Worm (Caenorhabditis elegans): ENCODE results near the gene gldi-6.

Gene gldi-6

DNA sequence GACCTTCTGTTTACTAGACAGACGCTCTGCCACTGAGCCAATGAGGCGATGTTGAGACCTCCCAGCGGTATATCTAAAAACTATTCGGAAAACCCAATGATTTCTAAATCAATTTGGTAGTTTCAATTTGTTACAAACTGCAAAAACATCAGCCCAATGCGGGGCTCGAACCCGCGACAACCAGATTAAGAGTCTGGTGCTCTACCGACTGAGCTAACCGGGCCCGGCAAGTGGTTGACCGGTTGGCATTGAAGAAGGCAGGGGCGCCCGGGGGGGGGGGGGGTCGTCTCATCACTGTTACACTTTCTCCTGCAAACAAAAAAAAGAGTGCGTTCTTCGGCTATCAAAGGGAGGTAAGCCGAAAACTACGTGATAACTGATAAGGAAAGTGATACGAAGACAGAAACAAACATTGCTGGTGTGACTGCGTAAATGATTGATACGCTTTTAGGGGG lies 7.5 kb upstream of the gldi-6 start:
- TF ChIP-seq efl-1 (optimal IDR thresholded peaks at IDR 0.05) = peak in 1 of 2 experiments; percentile 20
- TF ChIP-seq efl-1 (GFP tag; optimal IDR thresholded peaks at IDR 0.05 in 1 of 2) = no peak
- TF ChIP-seq grh-1 (GFP tag; IDR thresholded peaks at IDR 0.05) = 0 out of 2 replicates have a peak, but pooled peaks have one; percentile 6
- TF ChIP-seq lin-14 (GFP tag; optimal IDR thresholded peaks at IDR 0.05) = peak; percentile 60
- TF ChIP-seq rnt-1 (tag; optimal IDR thresholded peaks at IDR 0.05) = peak; percentile 51
- no peak for TF ChIP-seq unc-62 (GFP tag; optimal IDR thresholded peaks at IDR 0.05)
- TF ChIP-seq fos-1 (tag; optimal IDR thresholded peaks at IDR 0.05) = no peak
- peak; percentile 4 for TF ChIP-seq xbp-1 (tag; optimal IDR thresholded peaks at IDR 0.05)
- peak; percentile 64 for TF ChIP-seq nhr-19 (GFP tag; conservative IDR thresholded peaks at IDR 0.05)
- TF ChIP-seq isw-1 (GFP tag; IDR thresholded peaks at IDR 0.05) = no peak
- TF ChIP-seq dpl-1 (GFP tag; optimal IDR thresholded peaks at IDR 0.05) = peak in 1 of 3 experiments; percentile 3
- no peak for TF ChIP-seq nhr-11 (tag; optimal IDR thresholded peaks at IDR 0.05)
- peak; percentile 38 for TF ChIP-seq snu-23 (GFP tag; optimal IDR thresholded peaks at IDR 0.05)
- peak; percentile 57 for TF ChIP-seq nhr-85 (tag)
- TF ChIP-seq dsc-1 (tag; optimal IDR thresholded peaks at IDR 0.05) = no peak
- peak; percentile 39 for TF ChIP-seq nhr-20 (tag; optimal IDR thresholded peaks at IDR 0.05)
- TF ChIP-seq sup-37 (GFP tag; optimal IDR thresholded peaks at IDR 0.05) = peak; percentile 10
- TF ChIP-seq pag-3 (tag; optimal IDR thresholded peaks at IDR 0.05; ENCODE audit: borderline replicate concordance, insufficient read depth) = no peak
- TF ChIP-seq nhr-47 (tag; optimal IDR thresholded peaks at IDR 0.05) = peak; percentile 64
- peak; percentile 66 for TF ChIP-seq blmp-1 (tag; optimal IDR thresholded peaks at IDR 0.05)
- peak in 1 of 2 experiments; percentile 54 for TF ChIP-seq lin-35 (GFP tag; optimal IDR thresholded peaks at IDR 0.05)
- peak; percentile 75 for TF ChIP-seq nhr-90 (tag; optimal IDR thresholded peaks at IDR 0.05; ENCODE audit: poor library complexity)
- peak; percentile 60 for TF ChIP-seq nhr-71 (tag; optimal IDR thresholded peaks at IDR 0.05)
- peak; percentile 22 for TF ChIP-seq tbx-2 (tag; optimal IDR thresholded peaks at IDR 0.05)
- peak; percentile 43 for TF ChIP-seq pqm-1 (tag; optimal IDR thresholded peaks at IDR 0.05)
- TF ChIP-seq jun-1 (tag; optimal IDR thresholded peaks at IDR 0.05) = peak; percentile 6
- TF ChIP-seq elt-3 (tag; optimal IDR thresholded peaks at IDR 0.05) = peak in 3 of 6 experiments; percentile 45 to 62 (median 46)
- peak; percentile 62 for TF ChIP-seq tlp-1 (tag; optimal IDR thresholded peaks at IDR 0.05)
- TF ChIP-seq elt-2 (tag; optimal IDR thresholded peaks at IDR 0.05) = peak; percentile 97
- TF ChIP-seq ceh-8 (GFP tag; optimal IDR thresholded peaks at IDR 0.05) = no peak
- TF ChIP-seq mep-1 (tag; optimal IDR thresholded peaks at IDR 0.05) = peak; percentile 16
- TF ChIP-seq ceh-82 (tag; optimal IDR thresholded peaks at IDR 0.05) = peak in 1 of 3 experiments; percentile 3

DNA sequence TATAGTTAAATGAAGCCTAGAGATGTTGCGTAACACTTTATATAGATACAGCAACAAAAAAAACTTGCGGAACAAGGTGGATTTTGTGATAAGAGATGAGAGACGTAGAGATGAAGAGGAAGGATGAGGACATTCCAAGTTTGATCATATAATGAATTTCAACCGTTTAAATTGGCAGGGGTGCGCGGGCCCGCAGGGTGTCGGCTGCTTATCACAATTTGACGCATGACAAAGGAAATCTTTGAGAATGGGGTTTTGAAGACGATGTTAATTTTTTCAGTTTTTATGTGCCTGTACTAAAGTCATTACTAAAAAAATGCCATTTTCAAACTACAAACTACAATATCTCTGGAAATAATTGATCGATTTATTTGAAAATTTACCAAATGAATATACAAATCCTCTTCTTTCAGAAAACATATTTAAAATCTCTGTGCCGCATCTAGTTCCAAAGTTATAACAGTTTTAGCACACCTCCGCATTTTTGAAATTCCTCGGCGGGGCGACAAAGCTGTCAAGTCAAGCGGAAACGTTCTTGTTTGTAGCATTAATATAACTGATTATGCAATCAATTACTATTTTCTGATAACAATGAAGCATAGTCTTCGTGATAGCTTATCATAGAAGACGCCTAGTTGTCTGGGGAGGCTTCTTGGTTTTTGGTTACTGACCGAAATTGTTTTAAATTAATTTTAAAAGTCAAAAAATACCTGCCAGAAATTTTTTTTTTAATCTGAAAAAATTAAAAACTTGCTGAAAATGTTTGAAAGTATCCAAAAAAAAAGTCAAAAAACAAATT lies 6.7 kb upstream of the gldi-6 start:
- TF ChIP-seq elt-2 (tag; optimal IDR thresholded peaks at IDR 0.05) = peak; percentile 86
- TF ChIP-seq tlp-1 (tag; optimal IDR thresholded peaks at IDR 0.05) = peak; percentile 57
- peak; percentile 59 for TF ChIP-seq snpc-4 (tag; optimal IDR thresholded peaks at IDR 0.05)
- TF ChIP-seq dsc-1 (tag; optimal IDR thresholded peaks at IDR 0.05) = no peak
- TF ChIP-seq snu-23 (GFP tag; optimal IDR thresholded peaks at IDR 0.05) = no peak

DNA sequence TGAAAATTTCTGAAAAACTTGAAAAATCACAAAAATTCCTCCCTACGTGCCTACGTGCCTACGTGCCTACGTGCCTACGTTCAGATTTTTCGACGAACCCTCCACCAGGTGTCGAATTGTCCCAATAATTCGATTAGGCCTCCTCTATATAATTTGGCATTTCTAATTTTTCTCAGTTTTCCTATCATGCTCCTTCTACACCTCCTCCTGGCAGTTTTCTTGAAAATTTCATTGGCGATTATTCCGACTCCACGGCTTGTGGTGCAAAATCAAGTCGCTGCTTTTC lies 6.2 kb upstream of the gldi-6 start, which contains the start of gene C16C8.17:
TSS of gene C16C8.17 (plus strand) at position 187 of the 286 bp plus-strand sequence.
- no peak for TF ChIP-seq pag-3 (tag; optimal IDR thresholded peaks at IDR 0.05; ENCODE audit: borderline replicate concordance, insufficient read depth)
- no peak for TF ChIP-seq egl-13 (tag; optimal IDR thresholded peaks at IDR 0.05)
- TF ChIP-seq C04F5.9 (tag; optimal IDR thresholded peaks at IDR 0.05) = no peak
- no peak for TF ChIP-seq F16B12.6 (tag; optimal IDR thresholded peaks at IDR 0.05)
- no peak for TF ChIP-seq nhr-90 (tag; optimal IDR thresholded peaks at IDR 0.05; ENCODE audit: poor library complexity)
- no peak for TF ChIP-seq zag-1 (tag; optimal IDR thresholded peaks at IDR 0.05)
- no peak for TF ChIP-seq alr-1 (tag; optimal IDR thresholded peaks at IDR 0.05; ENCODE audit: borderline replicate concordance)
- TF ChIP-seq hlh-17 (GFP tag; optimal IDR thresholded peaks at IDR 0.05; ENCODE audit: borderline replicate concordance) = no peak
- TF ChIP-seq unc-130 (tag; optimal IDR thresholded peaks at IDR 0.05) = no peak
- no peak for TF ChIP-seq dsc-1 (tag; optimal IDR thresholded peaks at IDR 0.05)
- no peak for TF ChIP-seq nhr-20 (tag; optimal IDR thresholded peaks at IDR 0.05)
- TF ChIP-seq ets-5 (GFP tag; IDR thresholded peaks at IDR 0.05) = no peak
- TF ChIP-seq unc-86 (tag; optimal IDR thresholded peaks at IDR 0.05) = no peak
- TF ChIP-seq snpc-4 (tag; optimal IDR thresholded peaks at IDR 0.05) = no peak
- no peak for TF ChIP-seq swsn-7 (tag; optimal IDR thresholded peaks at IDR 0.05)
- no peak for TF ChIP-seq lin-14 (GFP tag; optimal IDR thresholded peaks at IDR 0.05)
- TF ChIP-seq ztf-4 (tag; optimal IDR thresholded peaks at IDR 0.05) = no peak

Measured in whole organism, L1 larva.